Fruit fly (Drosophila melanogaster): ENCODE data around the gene CG43135.

Gene CG43135

dm6 chrX:4277861-4278260 is 29.7 kb downstream of the CG43135 start, which contains the start of gene CG15578:
CG15578 (minus strand) TSS chrX:4277961.
- TF ChIP-seq foxo (GFP tag; optimal IDR thresholded peaks at IDR 0.05), result no peak
- no peak for TF ChIP-seq lola (GFP tag; optimal IDR thresholded peaks at IDR 0.05)
- no peak for TF ChIP-seq CG32264 (GFP tag; optimal IDR thresholded peaks at IDR 0.05)
- TF ChIP-seq usp (GFP tag; optimal IDR thresholded peaks at IDR 0.05), result no peak
- TF ChIP-seq woc (GFP tag; optimal IDR thresholded peaks at IDR 0.05), result no peak

dm6 chrX:4280769-4281168 is 32.6 kb downstream of the CG43135 start:
- TF ChIP-seq N (GFP tag; optimal IDR thresholded peaks at IDR 0.05) (no peak), Mio (GFP tag; optimal IDR thresholded peaks at IDR 0.05) (no peak), usp (GFP tag; optimal IDR thresholded peaks at IDR 0.05) (no peak), rgr (GFP tag; optimal IDR thresholded peaks at IDR 0.05) (no peak), br (GFP tag; optimal IDR thresholded peaks at IDR 0.05) (no peak), dl (GFP tag; optimal IDR thresholded peaks at IDR 0.05; ENCODE audit: insufficient read depth in 1 of 2, partially characterized antibody in 2 of 2) (no peak), tai (GFP tag; optimal IDR thresholded peaks at IDR 0.05) (no peak)

dm6 chrX:4293418-4293817 is 45.2 kb downstream of the CG43135 start:
- TF ChIP-seq HLH106 (tag; optimal IDR thresholded peaks at IDR 0.05) (no peak), foxo (GFP tag; optimal IDR thresholded peaks at IDR 0.05) (no peak), jim (GFP tag; optimal IDR thresholded peaks at IDR 0.05) (no peak), pan (optimal IDR thresholded peaks at IDR 0.05) (no peak), CG9705 (GFP tag; optimal IDR thresholded peaks at IDR 0.05) (no peak), woc (GFP tag; optimal IDR thresholded peaks at IDR 0.05) (no peak), Mio (GFP tag; optimal IDR thresholded peaks at IDR 0.05) (no peak), dmrt93B (GFP tag; optimal IDR thresholded peaks at IDR 0.05) (no peak), lola (GFP tag; optimal IDR thresholded peaks at IDR 0.05) (no peak), dsf (GFP tag; optimal IDR thresholded peaks at IDR 0.05; ENCODE audit: borderline replicate concordance) (no peak), Hr83 (GFP tag; optimal IDR thresholded peaks at IDR 0.05; ENCODE audit: poor library complexity, severe bottlenecking) (no peak), ey (GFP tag; optimal IDR thresholded peaks at IDR 0.05) (no peak)
